Worm (Caenorhabditis elegans): Measurements from ENCODE around the gene srh-62.

DNA sequence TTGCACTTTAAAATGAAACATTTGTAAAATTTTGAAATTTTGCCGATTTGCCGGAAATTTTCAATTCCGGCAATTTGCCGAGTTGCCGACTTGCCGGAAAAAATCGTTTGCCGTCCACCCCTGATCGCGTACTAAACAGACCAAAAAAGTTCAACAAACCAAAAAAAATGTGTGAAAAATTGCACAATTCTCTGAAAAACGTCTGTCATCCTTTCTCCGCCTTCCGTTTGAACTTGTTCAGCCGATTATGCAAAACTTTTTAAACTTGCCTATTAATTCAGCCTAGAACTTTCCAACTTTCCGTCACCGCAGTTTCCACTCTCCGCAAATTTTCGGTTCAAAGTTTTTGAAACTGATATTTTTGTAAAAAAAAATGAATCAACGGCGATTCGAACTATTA, 21.2 kb upstream of the srh-62 start, which contains the start of gene B0554.5:
- TF ChIP-seq flt-1 (GFP tag; IDR thresholded peaks at IDR 0.05) (no peak), ama-1 (optimal IDR thresholded peaks at IDR 0.05) (no peak), hnd-1 (tag; optimal IDR thresholded peaks at IDR 0.05) (no peak), tbx-37 (GFP tag; conservative IDR thresholded peaks at IDR 0.05) (no peak), sea-1 (GFP tag; conservative IDR thresholded peaks at IDR 0.05) (no peak), scrt-1 (GFP tag; IDR thresholded peaks at IDR 0.05) (no peak), ceh-13 (GFP tag; optimal IDR thresholded peaks at IDR 0.05) (no peak), tra-4 (tag; optimal IDR thresholded peaks at IDR 0.05) (no peak), pes-1 (GFP tag; IDR thresholded peaks at IDR 0.05) (no peak), hmbx-1 (tag; optimal IDR thresholded peaks at IDR 0.05) (no peak), tbx-11 (GFP tag; IDR thresholded peaks at IDR 0.05) (no peak), hmg-4 (GFP tag; optimal IDR thresholded peaks at IDR 0.05) (no peak), F13C5.2 (tag; optimal IDR thresholded peaks at IDR 0.05) (no peak), B0310.2 (tag; optimal IDR thresholded peaks at IDR 0.05) (no peak)
